Worm (Caenorhabditis elegans): ENCODE results near the gene cpg-24.

DNA sequence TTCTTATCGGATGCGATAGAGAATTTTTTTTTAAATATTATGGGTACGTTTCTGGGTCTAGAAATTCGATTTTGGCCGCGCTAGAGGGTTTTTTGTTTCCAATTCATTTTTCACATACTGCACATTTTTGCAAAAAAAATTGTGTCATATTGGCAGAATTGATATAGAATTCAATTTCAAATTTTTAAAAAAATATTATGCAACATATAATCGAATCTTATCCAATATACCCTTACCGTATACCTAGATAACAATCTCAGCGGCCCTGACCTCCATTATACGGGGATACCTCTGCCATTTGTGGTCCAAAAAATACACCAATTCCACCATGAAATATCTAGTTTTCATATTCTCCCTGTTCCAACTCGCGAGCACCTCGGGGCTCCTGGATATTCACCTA is at the start of gene cpg-24:
- TF ChIP-seq alr-1 (tag; optimal IDR thresholded peaks at IDR 0.05) (no peak), lin-39 (tag; optimal IDR thresholded peaks at IDR 0.05) (no peak), zag-1 (tag; optimal IDR thresholded peaks at IDR 0.05) (no peak), dmd-4 (tag; optimal IDR thresholded peaks at IDR 0.05) (no peak), nhr-77 (tag; optimal IDR thresholded peaks at IDR 0.05) (no peak), ama-1 (optimal IDR thresholded peaks at IDR 0.05) (no peak), blmp-1 (tag; optimal IDR thresholded peaks at IDR 0.05; ENCODE audit: insufficient read depth) (no peak), nhr-25 (tag; optimal IDR thresholded peaks at IDR 0.05) (no peak), unc-62 (GFP tag; optimal IDR thresholded peaks at IDR 0.05) (no peak), fos-1 (tag; optimal IDR thresholded peaks at IDR 0.05) (no peak), ZK546.5 (tag; optimal IDR thresholded peaks at IDR 0.05) (no peak), unc-39 (tag; optimal IDR thresholded peaks at IDR 0.05) (no peak), nhr-12 (tag; optimal IDR thresholded peaks at IDR 0.05) (no peak), snpc-4 (tag; optimal IDR thresholded peaks at IDR 0.05) (no peak)
